Fruit fly (Drosophila melanogaster) whole organism, embryonic: ENCODE results near the gene CG34417.

Experiments used
- Atf-2 ChIP-seq: fragments of 200-800 bp; sonication (Bioruptor generic); optimal IDR thresholded peaks from 2 replicates; lab custom pipeline; 2016; ENCODE audit warnings: missing biosample characterization, missing genetic modification characterization
- Atf3 ChIP-seq: fragments of 200-800 bp; sonication (Bioruptor generic); optimal IDR thresholded peaks from 3 replicates; lab custom pipeline; 2016; ENCODE audit warnings: missing biosample characterization, missing genetic modification characterization
- Atf6 ChIP-seq: fragments of 200-800 bp; sonication (Bioruptor generic); IDR thresholded peaks from 2 replicates; pipeline ENCODE4 v1.3.6; 2022; ENCODE audit warnings: missing biosample characterization, missing genetic modification characterization
- Awh ChIP-seq: fragments of 200-800 bp; sonication (Bioruptor generic); IDR thresholded peaks from 2 replicates; pipeline ENCODE4, ENCODE4 v1.3.6; 2022; ENCODE audit warnings: missing biosample characterization, missing genetic modification characterization
- CG10209 ChIP-seq: fragments of 200-800 bp; sonication (Bioruptor generic); optimal IDR thresholded peaks from 3 replicates; lab custom pipeline; 2017; ENCODE audit warnings: missing biosample characterization, mild to moderate bottlenecking, missing genetic modification characterization, missing genetic modification reagents
- CG11247 ChIP-seq: fragments of 200-800 bp; sonication (Bioruptor generic); IDR thresholded peaks from 2 replicates; pipeline ENCODE4 v1.3.6; 2022; ENCODE audit warnings: missing biosample characterization, missing genetic modification characterization
- CG12155 ChIP-seq: fragments of 200-800 bp; sonication (Bioruptor generic); optimal IDR thresholded peaks from 3 replicates; lab custom pipeline; 2016; ENCODE audit warnings: missing biosample characterization, missing genetic modification characterization
- CG15011 ChIP-seq: fragments of 200-800 bp; sonication (Bioruptor generic); optimal IDR thresholded peaks from 3 replicates; lab custom pipeline; 2018; ENCODE audit warnings: missing biosample characterization, mild to moderate bottlenecking, missing genetic modification characterization
- CG1602 ChIP-seq: fragments of 200-800 bp; sonication (Bioruptor generic); optimal IDR thresholded peaks from 3 replicates; lab custom pipeline; 2016; ENCODE audit warnings: missing biosample characterization, missing genetic modification characterization
- CG16779 ChIP-seq: fragments of 200-800 bp; sonication (Bioruptor generic); IDR thresholded peaks from 2 replicates; pipeline ENCODE4 v1.3.6; 2022; ENCODE audit warnings: missing biosample characterization, missing genetic modification characterization
- CG16815 ChIP-seq: fragments of 200-800 bp; sonication (Bioruptor generic); optimal IDR thresholded peaks from 3 replicates; lab custom pipeline; 2017; ENCODE audit warnings: missing biosample characterization, mild to moderate bottlenecking, missing genetic modification characterization
- CG17802 ChIP-seq: fragments of 200-800 bp; sonication (Bioruptor generic); optimal IDR thresholded peaks from 2 replicates; lab custom pipeline; 2018; ENCODE audit warnings: missing biosample characterization, mild to moderate bottlenecking, missing genetic modification characterization, moderate library complexity
- CG17829 ChIP-seq: fragments of 200-800 bp; optimal IDR thresholded peaks from 2 replicates; lab custom pipeline; 2019; ENCODE audit warnings: missing biosample characterization, mild to moderate bottlenecking, missing genetic modification characterization, moderate library complexity
- CG2120 ChIP-seq: fragments of 200-800 bp; sonication (Bioruptor generic); optimal IDR thresholded peaks from 3 replicates; lab custom pipeline; 2016; ENCODE audit warnings: missing biosample characterization, missing genetic modification characterization
- CG2875 ChIP-seq: fragments of 200-800 bp; sonication (Bioruptor generic); optimal IDR thresholded peaks from 2 replicates; lab custom pipeline; 2017; ENCODE audit warnings: missing biosample characterization, mild to moderate bottlenecking, missing genetic modification characterization, missing genetic modification reagents
- CG4707 ChIP-seq: fragments of 200-800 bp; sonication (Bioruptor generic); optimal IDR thresholded peaks from 2 replicates; lab custom pipeline; 2018; ENCODE audit warnings: missing biosample characterization, mild to moderate bottlenecking, missing genetic modification characterization, moderate library complexity
- CG7271 ChIP-seq: fragments of 200-800 bp; sonication (Bioruptor generic); optimal IDR thresholded peaks from 2 replicates; lab custom pipeline; 2018; ENCODE audit warnings: missing biosample characterization, mild to moderate bottlenecking, missing genetic modification characterization, moderate library complexity
- CG8281 ChIP-seq: fragments of 200-800 bp; sonication (Bioruptor generic); optimal IDR thresholded peaks from 2 replicates; lab custom pipeline; 2018; ENCODE audit warnings: missing biosample characterization, mild to moderate bottlenecking, missing genetic modification characterization, moderate library complexity
- CG8388 ChIP-seq: fragments of 200-800 bp; sonication (Bioruptor generic); optimal IDR thresholded peaks from 2 replicates; lab custom pipeline; 2019; ENCODE audit warnings: missing biosample characterization, mild to moderate bottlenecking, missing genetic modification characterization, moderate library complexity
- CG8944 ChIP-seq: fragments of 200-800 bp; sonication (Bioruptor generic); optimal IDR thresholded peaks from 3 replicates; lab custom pipeline; 2016; ENCODE audit warnings: missing biosample characterization, missing genetic modification characterization
- CG9727 ChIP-seq: fragments of 200-800 bp; sonication (Bioruptor generic); optimal IDR thresholded peaks from 3 replicates; lab custom pipeline; 2017; ENCODE audit warnings: missing biosample characterization, mild to moderate bottlenecking, missing genetic modification characterization
- CG9932 ChIP-seq: fragments of 200-800 bp; sonication (Bioruptor generic); IDR thresholded peaks from 2 replicates; pipeline ENCODE4 v1.3.6; 2022; ENCODE audit warnings: missing biosample characterization, missing genetic modification characterization
- Chrac-16 ChIP-seq: fragments of 200-800 bp; sonication (Bioruptor generic); optimal IDR thresholded peaks from 3 replicates; lab custom pipeline; 2016; ENCODE audit warnings: missing biosample characterization, missing genetic modification characterization
- E2f2 ChIP-seq: fragments of 200-800 bp; sonication (Bioruptor generic); IDR thresholded peaks from 2 replicates; pipeline ENCODE4 v1.3.6; 2022; ENCODE audit warnings: missing biosample characterization, missing genetic modification characterization
- Fer2 ChIP-seq: fragments of 200-800 bp; sonication (Bioruptor generic); optimal IDR thresholded peaks from 2 replicates; lab custom pipeline; 2018; ENCODE audit warnings: missing biosample characterization, mild to moderate bottlenecking, missing genetic modification characterization, moderate library complexity
- Fer3 ChIP-seq: fragments of 200-800 bp; sonication (Bioruptor generic); optimal IDR thresholded peaks from 2 replicates; lab custom pipeline; 2018; ENCODE audit warnings: missing biosample characterization, mild to moderate bottlenecking, missing genetic modification characterization, moderate library complexity
- H2.0 ChIP-seq: fragments of 200-800 bp; sonication (Bioruptor generic); IDR thresholded peaks from 2 replicates; pipeline ENCODE4 v1.3.6; 2022; ENCODE audit warnings: missing biosample characterization, missing genetic modification characterization
- Hmx ChIP-seq: fragments of 200-800 bp; sonication (Bioruptor generic); optimal IDR thresholded peaks from 2 replicates; lab custom pipeline; 2016; ENCODE audit warnings: missing biosample characterization, missing genetic modification characterization
- Max ChIP-seq: fragments of 200-800 bp; sonication (Bioruptor generic); optimal IDR thresholded peaks from 2 replicates; lab custom pipeline; 2016; ENCODE audit warnings: missing biosample characterization, mild to moderate bottlenecking, missing genetic modification characterization
- Med ChIP-seq: fragments of 200-800 bp; sonication (Bioruptor generic); peaks from one replicate; lab custom pipeline; 2016; ENCODE audit warnings: missing biosample characterization, missing genetic modification characterization, mild to moderate bottlenecking, inconsistent platforms, moderate library complexity
- PHDP ChIP-seq: fragments of 200-800 bp; sonication (Bioruptor generic); optimal IDR thresholded peaks from 3 replicates; lab custom pipeline; 2018; ENCODE audit warnings: missing biosample characterization, mild to moderate bottlenecking, missing genetic modification characterization, moderate library complexity
- Scr ChIP-seq: fragments of 200-800 bp; sonication (Bioruptor generic); IDR thresholded peaks from 2 replicates; pipeline ENCODE4 v1.3.6; 2022; ENCODE audit warnings: missing biosample characterization, missing genetic modification characterization; ENCODE audit not compliant: partially characterized antibody
- abd-A ChIP-seq: fragments of 200-800 bp; sonication (Bioruptor generic); optimal IDR thresholded peaks from 3 replicates; lab custom pipeline; 2019; ENCODE audit warnings: missing biosample characterization, mild to moderate bottlenecking, missing genetic modification characterization, moderate library complexity
- bab2 ChIP-seq: fragments of 200-800 bp; sonication (Bioruptor generic); optimal IDR thresholded peaks from 2 replicates; lab custom pipeline; 2016; ENCODE audit warnings: missing biosample characterization, missing genetic modification characterization
- cas ChIP-seq: fragments of 200-800 bp; sonication (Bioruptor generic); IDR thresholded peaks from 2 replicates; pipeline ENCODE4 v1.3.6; 2022; ENCODE audit warnings: missing biosample characterization, missing genetic modification characterization
- da ChIP-seq: fragments of 200-800 bp; sonication (Bioruptor generic); optimal IDR thresholded peaks from 2 replicates; lab custom pipeline; 2016; ENCODE audit warnings: missing biosample characterization, missing genetic modification characterization
- fd3F ChIP-seq: fragments of 200-800 bp; sonication (Bioruptor generic); optimal IDR thresholded peaks from 2 replicates; lab custom pipeline; 2018; ENCODE audit warnings: missing biosample characterization, mild to moderate bottlenecking, missing genetic modification characterization, moderate library complexity
- insv ChIP-seq, 2 experiments: fragments of 200-800 bp; sonication (Bioruptor generic); optimal IDR thresholded peaks; 3 replicates each; lab custom pipeline; 2016 to 2018; ENCODE audit warnings: missing biosample characterization in 2 of 2, missing genetic modification characterization in 2 of 2
- jumu ChIP-seq: fragments of 200-800 bp; sonication (Bioruptor generic); optimal IDR thresholded peaks from 3 replicates; lab custom pipeline; 2016; ENCODE audit warnings: missing biosample characterization, missing genetic modification characterization
- knrl ChIP-seq: fragments of 200-800 bp; sonication (Bioruptor generic); IDR thresholded peaks from 3 replicates; pipeline ENCODE4 v1.3.6; 2022; ENCODE audit warnings: missing biosample characterization, missing genetic modification characterization; ENCODE audit not compliant: partially characterized antibody
- lbe ChIP-seq: fragments of 200-800 bp; sonication (Bioruptor generic); optimal IDR thresholded peaks from 2 replicates; lab custom pipeline; 2016; ENCODE audit warnings: missing biosample characterization, mild to moderate bottlenecking, missing genetic modification characterization
- nmo ChIP-seq: fragments of 200-800 bp; sonication (Bioruptor generic); optimal IDR thresholded peaks from 2 replicates; lab custom pipeline; 2018; ENCODE audit warnings: missing biosample characterization, mild to moderate bottlenecking, missing genetic modification characterization, moderate library complexity
- psq ChIP-seq: fragments of 200-800 bp; sonication (Bioruptor generic); optimal IDR thresholded peaks from 2 replicates; lab custom pipeline; 2017; ENCODE audit warnings: missing biosample characterization, missing genetic modification characterization
- sens ChIP-seq: fragments of 200-800 bp; sonication (Bioruptor generic); peaks from one replicate; lab custom pipeline; 2016; ENCODE audit warnings: missing biosample characterization, missing genetic modification characterization
- sima ChIP-seq: fragments of 200-800 bp; sonication (Bioruptor generic); optimal IDR thresholded peaks from 2 replicates; lab custom pipeline; 2016; ENCODE audit warnings: missing biosample characterization, missing genetic modification characterization
- slbo ChIP-seq: fragments of 200-800 bp; sonication (Bioruptor generic); IDR thresholded peaks from 2 replicates; pipeline ENCODE4 v1.3.6; 2022; ENCODE audit warnings: missing biosample characterization, missing genetic modification characterization
- tll ChIP-seq, 2 experiments: fragments of 200-800 bp in 1 of 2; fragments of >200 bp in 1 of 2; sonication (Bioruptor generic) in 1 of 2; optimal IDR thresholded peaks; 2 replicates each; lab custom pipeline; 2017 to 2019; ENCODE audit warnings: missing biosample characterization in 2 of 2, missing genetic modification characterization in 2 of 2, mild to moderate bottlenecking in 1 of 2, moderate library complexity in 1 of 2
- ttk ChIP-seq: fragments of 200-800 bp; sonication (Bioruptor generic); IDR thresholded peaks from 2 replicates; pipeline ENCODE4 v2.1.2; 2022; ENCODE audit warnings: missing biosample characterization, missing genetic modification characterization
- unpg ChIP-seq: fragments of 200-800 bp; sonication (Bioruptor generic); optimal IDR thresholded peaks from 3 replicates; lab custom pipeline; 2018; ENCODE audit warnings: missing biosample characterization, mild to moderate bottlenecking, missing genetic modification characterization, moderate library complexity

CG34417 gene

dm6 chrX:6571234-6571915 is 30.8 kb downstream of the CG34417 start (continued):
- TF ChIP-seq Fer2 (peak; percentile 62), CG15011 (peak; percentile 79), CG1602 (peak; percentile 77), CG16779 (GFP tag; lab: Robert Waterston, UW) (no peak), Scr (GFP tag; lab: Robert Waterston, UW) (no peak), lbe (GFP tag; lab: Kevin White, UChicago) (peak; percentile 34), Fer3 (tag; lab: Kevin White, UChicago) (peak; percentile 81), Max (peak; percentile 52), nmo (GFP tag; lab: Kevin White, UChicago) (peak; percentile 95), jumu (peak; percentile 20), tll (GFP tag; optimal IDR thresholded peaks at IDR 0.05; lab: Kevin White, UChicago) (no peak), psq (peak; percentile 42), sima (GFP tag; lab: Kevin White, UChicago) (no peak), knrl (GFP tag; lab: Robert Waterston, UW) (no peak), CG8388 (GFP tag; lab: Kevin White, UChicago) (peak; percentile 93), Atf6 (GFP tag; lab: Robert Waterston, UW) (peak; percentile 77), CG9932 (no peak; the same call in 1 of the 2 replicates), ttk (GFP tag; lab: Robert Waterston, UW) (peak; percentile 77), Awh (GFP tag; lab: Robert Waterston, UW) (peak; percentile 66), CG17802 (tag; lab: Kevin White, UChicago) (peak; percentile 53), CG9727 (peak; percentile 91), CG16815 (peak; percentile 82), CG12155 (GFP tag; lab: Kevin White, UChicago) (peak; percentile 62), Atf-2 (GFP tag; lab: Kevin White, UChicago) (peak; percentile 15), CG17829 (tag; lab: Kevin White, UChicago) (peak; percentile 95), abd-A (tag; lab: Kevin White, UChicago) (no peak), slbo (peak; percentile 69), E2f2 (GFP tag; lab: Robert Waterston, UW) (peak; percentile 65), bab2 (peak; percentile 48), Hmx (no peak), sens (GFP tag; lab: Kevin White, UChicago) (peak; percentile 96), Med (peak; percentile 81), CG2875 (GFP tag; lab: Kevin White, UChicago) (peak; percentile 87), Atf3 (GFP tag; lab: Kevin White, UChicago) (peak; percentile 30), Chrac-16 (GFP tag; lab: Kevin White, UChicago) (peak; percentile 75), CG8281 (tag; lab: Kevin White, UChicago) (peak; percentile 72), CG8944 (GFP tag; lab: Kevin White, UChicago) (peak; percentile 13), insv (GFP tag; optimal IDR thresholded peaks at IDR 0.05; lab: Kevin White, UChicago) (peak in 1 of 2 experiments; percentile 20), H2.0 (GFP tag; lab: Robert Waterston, UW) (peak; percentile 79), fd3F (GFP tag; lab: Kevin White, UChicago) (peak; percentile 65), CG2120 (GFP tag; lab: Kevin White, UChicago) (peak; percentile 44), unpg (GFP tag; lab: Kevin White, UChicago) (peak; percentile 90), CG7271 (tag; lab: Kevin White, UChicago) (peak; percentile 58), PHDP (peak; percentile 87), da (no peak), CG10209 (peak; percentile 90), CG4707 (GFP tag; lab: Kevin White, UChicago) (peak; percentile 73), CG11247 (GFP tag; lab: Robert Waterston, UW) (peak; percentile 46; the same call in 1 of the 2 replicates), cas (GFP tag; lab: Robert Waterston, UW) (no peak; the same call in 1 of the 2 replicates)
